Fruit fly (Drosophila melanogaster) whole organism, adult: ENCODE measurements around the gene Cyp4e3.
A peak's percentile ranks its signal among the peaks of the same experiment; 100 is the strongest.

ENCODE experiments used
- CG14711 ChIP-seq: fragments of 200-800 bp; sonication (Bioruptor generic); optimal IDR thresholded peaks from 2 replicates; lab custom pipeline; 2018; ENCODE audit warnings: missing biosample characterization, mild to moderate bottlenecking, missing genetic modification characterization, moderate library complexity
- bab1 ChIP-seq: fragments of 200-800 bp; sonication (Bioruptor generic); optimal IDR thresholded peaks from 3 replicates; lab custom pipeline; 2019; ENCODE audit warnings: missing biosample characterization, mild to moderate bottlenecking, missing genetic modification characterization, moderate library complexity

DNA sequence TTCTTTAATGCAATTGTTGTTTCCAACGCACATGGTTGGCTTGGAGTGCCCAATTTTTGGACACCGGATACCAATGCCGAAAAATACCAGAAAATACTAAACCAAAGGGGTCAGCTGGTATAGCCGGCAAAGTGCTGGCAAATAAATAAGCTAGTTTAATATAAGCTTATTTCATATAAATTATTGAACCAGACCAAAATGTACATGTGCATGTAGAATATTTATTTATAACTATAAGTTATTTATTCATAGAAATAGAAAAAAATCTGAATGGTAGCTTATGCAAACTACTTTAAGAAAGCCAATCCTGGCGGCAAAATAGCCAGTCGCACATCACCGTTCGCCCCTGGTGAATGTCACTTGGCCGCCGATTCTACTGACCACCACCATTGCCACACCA, 49.4 kb downstream of the Cyp4e3 start, which contains the start of gene pelo:
- TF ChIP-seq bab1 (GFP tag; lab: Kevin White, UChicago) (peak; percentile 78), CG14711 (peak; percentile 52)
